Fruit fly (Drosophila melanogaster) Kc167 (cell line): ENCODE results near the gene Ids.

Source experiments
- h ChIP-seq: fragments of >200 bp; optimal IDR thresholded peaks from 3 replicates; lab custom pipeline; 2018; ENCODE audit warnings: missing external identifiers
- insv ChIP-seq: fragments of >200 bp; optimal IDR thresholded peaks from 3 replicates; lab custom pipeline; 2018; ENCODE audit warnings: missing external identifiers
- psq ChIP-seq: fragments of >200 bp; optimal IDR thresholded peaks from 2 replicates; lab custom pipeline; 2017; ENCODE audit warnings: missing external identifiers
- ttk ChIP-seq: sonication (Bioruptor generic); optimal IDR thresholded peaks from 2 replicates; lab custom pipeline; 2017; ENCODE audit warnings: missing external identifiers

dm6 chr3L:3381869-3382488, 3.9 kb downstream of the Ids start:
- no peak for TF ChIP-seq psq (lab: Kevin White, UChicago)
- TF ChIP-seq ttk (lab: Kevin White, UChicago) = no peak
- TF ChIP-seq insv (lab: Kevin White, UChicago) = no peak
- TF ChIP-seq h (lab: Kevin White, UChicago) = no peak
